Fruit fly (Drosophila melanogaster) whole organism, embryonic: ENCODE measurements around the gene Ugt36D1.

ENCODE experiments used
- Atf3 ChIP-seq: fragments of 200-800 bp; sonication (Bioruptor generic); optimal IDR thresholded peaks from 3 replicates; lab custom pipeline; 2016; ENCODE audit warnings: missing biosample characterization, missing genetic modification characterization
- Bgb ChIP-seq: fragments of 200-800 bp; sonication (Bioruptor generic); IDR thresholded peaks from 2 replicates; pipeline ENCODE4 v1.3.6; 2022; ENCODE audit warnings: missing biosample characterization, missing genetic modification characterization; ENCODE audit not compliant: partially characterized antibody
- CG10147 ChIP-seq: fragments of 200-800 bp; sonication (Bioruptor generic); optimal IDR thresholded peaks from 2 replicates; lab custom pipeline; 2019; ENCODE audit warnings: missing biosample characterization, mild to moderate bottlenecking, missing genetic modification characterization, moderate library complexity
- CG11560 ChIP-seq: fragments of 200-800 bp; sonication (Bioruptor generic); IDR thresholded peaks from 3 replicates; pipeline ENCODE4 v1.3.6; 2022; ENCODE audit warnings: missing biosample characterization, missing genetic modification characterization
- CG13296 ChIP-seq: fragments of 200-800 bp; sonication (Bioruptor generic); optimal IDR thresholded peaks from 3 replicates; lab custom pipeline; 2018; ENCODE audit warnings: missing biosample characterization, mild to moderate bottlenecking, missing genetic modification characterization
- CG1529 ChIP-seq: fragments of 200-800 bp; sonication (Bioruptor generic); optimal IDR thresholded peaks from 3 replicates; lab custom pipeline; 2018; ENCODE audit warnings: missing biosample characterization, missing genetic modification characterization
- CG15514 ChIP-seq: fragments of 200-800 bp; sonication (Bioruptor generic); optimal IDR thresholded peaks from 3 replicates; lab custom pipeline; 2017; ENCODE audit warnings: missing biosample characterization, missing genetic modification characterization, mild to moderate bottlenecking, moderate library complexity, missing genetic modification reagents
- CG1647 ChIP-seq: fragments of 200-800 bp; sonication (Bioruptor generic); optimal IDR thresholded peaks from 3 replicates; lab custom pipeline; 2016; ENCODE audit warnings: missing biosample characterization, missing genetic modification characterization
- CG2202 ChIP-seq: fragments of 200-800 bp; sonication (Bioruptor generic); optimal IDR thresholded peaks from 2 replicates; lab custom pipeline; 2018; ENCODE audit warnings: missing biosample characterization, mild to moderate bottlenecking, missing genetic modification characterization
- CG30020 ChIP-seq: fragments of 200-800 bp; optimal IDR thresholded peaks from 2 replicates; lab custom pipeline; 2019; ENCODE audit warnings: missing biosample characterization, mild to moderate bottlenecking, missing genetic modification characterization, moderate library complexity
- CG31441 ChIP-seq: fragments of 200-800 bp; sonication (Bioruptor generic); IDR thresholded peaks from 2 replicates; pipeline ENCODE4 v1.3.6; 2022; ENCODE audit warnings: missing biosample characterization, missing genetic modification characterization
- CG3407 ChIP-seq: fragments of 200-800 bp; sonication (Bioruptor generic); optimal IDR thresholded peaks from 2 replicates; lab custom pipeline; 2018; ENCODE audit warnings: missing biosample characterization, mild to moderate bottlenecking, missing genetic modification characterization
- CG42726 ChIP-seq: fragments of 200-800 bp; sonication (Bioruptor generic); IDR thresholded peaks from 2 replicates; pipeline ENCODE4 v1.3.6; 2022; ENCODE audit warnings: missing biosample characterization, missing genetic modification characterization; ENCODE audit not compliant: partially characterized antibody
- CG6683 ChIP-seq: fragments of 200-800 bp; sonication (Bioruptor generic); optimal IDR thresholded peaks from 2 replicates; lab custom pipeline; 2017; ENCODE audit warnings: missing biosample characterization, mild to moderate bottlenecking, missing genetic modification characterization, missing genetic modification reagents
- CG6791 ChIP-seq: fragments of 200-800 bp; sonication (Bioruptor generic); IDR thresholded peaks from 3 replicates; pipeline ENCODE4 v1.3.6; 2022; ENCODE audit warnings: missing biosample characterization, missing genetic modification characterization; ENCODE audit not compliant: partially characterized antibody
- CG7963 ChIP-seq: fragments of 200-800 bp; sonication (Bioruptor generic); IDR thresholded peaks from 3 replicates; pipeline ENCODE4 v1.3.6; 2022; ENCODE audit warnings: missing biosample characterization, missing genetic modification characterization; ENCODE audit not compliant: partially characterized antibody
- CG9437 ChIP-seq: fragments of 200-800 bp; sonication (Bioruptor generic); optimal IDR thresholded peaks from 2 replicates; lab custom pipeline; 2018; ENCODE audit warnings: missing biosample characterization, mild to moderate bottlenecking, missing genetic modification characterization
- CG9797 ChIP-seq: fragments of 200-800 bp; sonication (Bioruptor generic); optimal IDR thresholded peaks from 3 replicates; lab custom pipeline; 2018; ENCODE audit warnings: missing biosample characterization, mild to moderate bottlenecking, missing genetic modification characterization
- Fer3 ChIP-seq: fragments of 200-800 bp; sonication (Bioruptor generic); optimal IDR thresholded peaks from 2 replicates; lab custom pipeline; 2018; ENCODE audit warnings: missing biosample characterization, mild to moderate bottlenecking, missing genetic modification characterization, moderate library complexity
- Hand ChIP-seq: fragments of 200-800 bp; sonication (Bioruptor generic); optimal IDR thresholded peaks from 2 replicates; lab custom pipeline; 2017; ENCODE audit warnings: mild to moderate bottlenecking, missing biosample characterization, missing genetic modification reagents, missing genetic modification characterization
- Hr3 ChIP-seq: fragments of 200-800 bp; sonication (Bioruptor generic); optimal IDR thresholded peaks from 3 replicates; lab custom pipeline; 2016; ENCODE audit warnings: missing biosample characterization, missing genetic modification characterization
- Med ChIP-seq: fragments of 200-800 bp; sonication (Bioruptor generic); peaks from one replicate; lab custom pipeline; 2016; ENCODE audit warnings: missing biosample characterization, missing genetic modification characterization, mild to moderate bottlenecking, inconsistent platforms, moderate library complexity
- Mrtf ChIP-seq: fragments of 200-800 bp; sonication (Bioruptor generic); IDR thresholded peaks from 3 replicates; pipeline ENCODE4 v1.3.6; 2022; ENCODE audit warnings: missing biosample characterization, missing genetic modification characterization
- Myb ChIP-seq: fragments of 200-800 bp; sonication (Bioruptor generic); optimal IDR thresholded peaks from 2 replicates; lab custom pipeline; 2016; ENCODE audit warnings: missing biosample characterization, missing genetic modification characterization
- Sry-δ ChIP-seq: fragments of 200-800 bp; sonication (Bioruptor generic); optimal IDR thresholded peaks from 2 replicates; lab custom pipeline; 2016; ENCODE audit warnings: missing biosample characterization, missing genetic modification characterization
- ap ChIP-seq: fragments of 200-800 bp; sonication (Bioruptor generic); IDR thresholded peaks from 2 replicates; pipeline ENCODE4 v1.3.6; 2022; ENCODE audit warnings: missing biosample characterization, missing genetic modification characterization
- ara ChIP-seq: fragments of 200-800 bp; sonication (Bioruptor generic); IDR thresholded peaks from 2 replicates; pipeline ENCODE4 v1.3.6; 2022; ENCODE audit warnings: missing biosample characterization, missing genetic modification characterization
- ci ChIP-seq: fragments of 200-800 bp; sonication (Bioruptor generic); IDR thresholded peaks from 3 replicates; pipeline ENCODE4 v1.3.6; 2022; ENCODE audit warnings: missing biosample characterization, missing genetic modification characterization
- dmrt11E ChIP-seq: fragments of 200-800 bp; sonication (Bioruptor generic); optimal IDR thresholded peaks from 3 replicates; lab custom pipeline; 2018; ENCODE audit warnings: missing biosample characterization, mild to moderate bottlenecking, missing genetic modification characterization, moderate library complexity
- dmrt99B ChIP-seq: fragments of 200-800 bp; sonication (Bioruptor generic); optimal IDR thresholded peaks from 2 replicates; lab custom pipeline; 2018; ENCODE audit warnings: missing biosample characterization, mild to moderate bottlenecking, missing genetic modification characterization, moderate library complexity
- en ChIP-seq: fragments of 200-800 bp; sonication (Bioruptor generic); optimal IDR thresholded peaks from 2 replicates; lab custom pipeline; 2016; ENCODE audit warnings: missing biosample characterization, missing genetic modification characterization
- esg ChIP-seq: fragments of 200-800 bp; sonication (Bioruptor generic); conservative IDR thresholded peaks from 2 replicates; pipeline ENCODE4 v1.3.6; 2022; ENCODE audit warnings: missing biosample characterization, missing genetic modification characterization
- ewg ChIP-seq: fragments of 200-800 bp; sonication (Bioruptor generic); optimal IDR thresholded peaks from 3 replicates; lab custom pipeline; 2017; ENCODE audit warnings: mild to moderate bottlenecking, missing biosample characterization, missing genetic modification reagents, missing genetic modification characterization
- eyg ChIP-seq: fragments of 200-800 bp; sonication (Bioruptor generic); optimal IDR thresholded peaks from 3 replicates; lab custom pipeline; 2016; ENCODE audit warnings: missing biosample characterization, missing genetic modification characterization
- gce ChIP-seq: fragments of 200-800 bp; sonication (Bioruptor generic); IDR thresholded peaks from 3 replicates; pipeline ENCODE4 v1.3.6; 2022; ENCODE audit warnings: missing biosample characterization, missing genetic modification characterization
- gfzf ChIP-seq: fragments of 200-800 bp; sonication (Bioruptor generic); optimal IDR thresholded peaks from 2 replicates; lab custom pipeline; 2016; ENCODE audit warnings: missing biosample characterization, mild to moderate bottlenecking, missing genetic modification characterization, moderate library complexity
- grau ChIP-seq: fragments of 200-800 bp; optimal IDR thresholded peaks from 3 replicates; lab custom pipeline; 2019; ENCODE audit warnings: missing biosample characterization, mild to moderate bottlenecking, missing genetic modification characterization, moderate library complexity
- hkb ChIP-seq, 2 experiments: fragments of 200-800 bp in 1 of 2; fragments of >200 bp in 1 of 2; sonication (Bioruptor generic) in 1 of 2; IDR thresholded peaks in 1 of 2; optimal IDR thresholded peaks in 1 of 2; 2 replicates each; pipeline versions ENCODE4 v1.3.6 to Lab custom; 2017 to 2022; ENCODE audit warnings: missing biosample characterization in 1 of 2, missing genetic modification characterization in 1 of 2
- hth ChIP-seq: fragments of >200 bp; optimal IDR thresholded peaks from 2 replicates; lab custom pipeline; 2017; ENCODE audit warnings: inconsistent platforms
- jing ChIP-seq: fragments of 200-800 bp; sonication (Bioruptor generic); optimal IDR thresholded peaks from 2 replicates; lab custom pipeline; 2018; ENCODE audit warnings: missing biosample characterization, mild to moderate bottlenecking, missing genetic modification characterization
- kah ChIP-seq: fragments of 200-800 bp; sonication (Bioruptor generic); optimal IDR thresholded peaks from 2 replicates; lab custom pipeline; 2018; ENCODE audit warnings: missing biosample characterization, mild to moderate bottlenecking, missing genetic modification characterization
- mam ChIP-seq: fragments of 200-800 bp; sonication (Bioruptor generic); optimal IDR thresholded peaks from 3 replicates; lab custom pipeline; 2016; ENCODE audit warnings: missing biosample characterization, missing genetic modification characterization
- run ChIP-seq: fragments of 200-800 bp; sonication (Bioruptor generic); optimal IDR thresholded peaks from 3 replicates; lab custom pipeline; 2018; ENCODE audit warnings: missing biosample characterization, mild to moderate bottlenecking, missing genetic modification characterization
- salm ChIP-seq: fragments of 200-800 bp; sonication (Bioruptor generic); optimal IDR thresholded peaks from 2 replicates; lab custom pipeline; 2018; ENCODE audit warnings: missing biosample characterization, mild to moderate bottlenecking, missing genetic modification characterization
- slbo ChIP-seq: fragments of 200-800 bp; sonication (Bioruptor generic); IDR thresholded peaks from 2 replicates; pipeline ENCODE4 v1.3.6; 2022; ENCODE audit warnings: missing biosample characterization, missing genetic modification characterization
- tap ChIP-seq: fragments of 200-800 bp; optimal IDR thresholded peaks from 3 replicates; lab custom pipeline; 2019; ENCODE audit warnings: missing biosample characterization, mild to moderate bottlenecking, missing genetic modification characterization, moderate library complexity
- unpg ChIP-seq: fragments of 200-800 bp; sonication (Bioruptor generic); optimal IDR thresholded peaks from 3 replicates; lab custom pipeline; 2018; ENCODE audit warnings: missing biosample characterization, mild to moderate bottlenecking, missing genetic modification characterization, moderate library complexity

Ugt36D1 gene

dm6 chr2L:18830587-18831528 is 7.5 kb downstream of the Ugt36D1 start, which contains the start of the genes CG17597 and ScpX (continued):
- TF ChIP-seq Bgb (GFP tag; lab: Robert Waterston, UW) (peak; percentile 90), dmrt99B (tag; lab: Kevin White, UChicago) (peak; percentile 50), Hr3 (peak; percentile 73), salm (no peak), unpg (GFP tag; lab: Kevin White, UChicago) (peak; percentile 68), ci (GFP tag; lab: Robert Waterston, UW) (peak; percentile 59; the same call in 1 of the 3 replicates), Myb (GFP tag; lab: Kevin White, UChicago) (peak; percentile 27), slbo (GFP tag; lab: Robert Waterston, UW) (peak; percentile 67), CG3407 (GFP tag; lab: Kevin White, UChicago) (peak; percentile 42), CG9437 (GFP tag; lab: Kevin White, UChicago) (peak; percentile 56), CG11560 (tag; lab: Robert Waterston, UW) (peak; percentile 82), mam (peak; percentile 69), gce (GFP tag; lab: Robert Waterston, UW) (no peak; the same call in 2 of the 3 replicates), esg (GFP tag; lab: Robert Waterston, UW) (no peak), hth (lab: Kevin White, UChicago) (no peak), CG10147 (GFP tag; lab: Kevin White, UChicago) (peak; percentile 60), gfzf (GFP tag; lab: Kevin White, UChicago) (peak; percentile 13), eyg (GFP tag; lab: Kevin White, UChicago) (peak; percentile 38), run (tag; lab: Kevin White, UChicago) (no peak), Sry-δ (GFP tag; lab: Kevin White, UChicago) (peak; percentile 62), kah (peak; percentile 99), Mrtf (GFP tag; lab: Robert Waterston, UW) (0 out of 3 replicates have a peak, but pooled peaks have one; percentile 16), tap (tag; lab: Kevin White, UChicago) (no peak), hkb (optimal IDR thresholded peaks at IDR 0.05; lab: Kevin White, UChicago) (no peak), hkb (GFP tag; IDR thresholded peaks at IDR 0.05; lab: Robert Waterston, UW) (no peak; the same call in 1 of the 2 replicates), Atf3 (GFP tag; lab: Kevin White, UChicago) (peak; percentile 55), CG9797 (GFP tag; lab: Kevin White, UChicago) (peak; percentile 34), grau (tag; lab: Kevin White, UChicago) (peak; percentile 69), Fer3 (tag; lab: Kevin White, UChicago) (peak; percentile 48), dmrt11E (tag; lab: Kevin White, UChicago) (peak; percentile 58), CG1647 (GFP tag; lab: Kevin White, UChicago) (peak; percentile 51), Hand (no peak), CG30020 (tag; lab: Kevin White, UChicago) (peak; percentile 75), CG42726 (peak; percentile 73), ara (GFP tag; lab: Robert Waterston, UW) (no peak; the same call in 1 of the 2 replicates), CG6791 (GFP tag; lab: Robert Waterston, UW) (peak; percentile 91), CG2202 (tag; lab: Kevin White, UChicago) (peak; percentile 31), CG15514 (GFP tag; lab: Kevin White, UChicago) (peak; percentile 82), en (no peak), ap (GFP tag; lab: Robert Waterston, UW) (0 out of 2 replicates have a peak, but pooled peaks have one; percentile 19), Med (GFP tag; lab: Kevin White, UChicago) (peak; percentile 89), CG1529 (no peak), CG6683 (GFP tag; lab: Kevin White, UChicago) (no peak), CG13296 (GFP tag; lab: Kevin White, UChicago) (peak; percentile 25), ewg (peak; percentile 44), CG31441 (GFP tag; lab: Robert Waterston, UW) (peak; percentile 60), jing (GFP tag; lab: Kevin White, UChicago) (peak; percentile 31), CG7963 (GFP tag; lab: Robert Waterston, UW) (peak; percentile 88)
